Fruit fly (Drosophila melanogaster): ENCODE measurements around the gene CG4631.

DNA sequence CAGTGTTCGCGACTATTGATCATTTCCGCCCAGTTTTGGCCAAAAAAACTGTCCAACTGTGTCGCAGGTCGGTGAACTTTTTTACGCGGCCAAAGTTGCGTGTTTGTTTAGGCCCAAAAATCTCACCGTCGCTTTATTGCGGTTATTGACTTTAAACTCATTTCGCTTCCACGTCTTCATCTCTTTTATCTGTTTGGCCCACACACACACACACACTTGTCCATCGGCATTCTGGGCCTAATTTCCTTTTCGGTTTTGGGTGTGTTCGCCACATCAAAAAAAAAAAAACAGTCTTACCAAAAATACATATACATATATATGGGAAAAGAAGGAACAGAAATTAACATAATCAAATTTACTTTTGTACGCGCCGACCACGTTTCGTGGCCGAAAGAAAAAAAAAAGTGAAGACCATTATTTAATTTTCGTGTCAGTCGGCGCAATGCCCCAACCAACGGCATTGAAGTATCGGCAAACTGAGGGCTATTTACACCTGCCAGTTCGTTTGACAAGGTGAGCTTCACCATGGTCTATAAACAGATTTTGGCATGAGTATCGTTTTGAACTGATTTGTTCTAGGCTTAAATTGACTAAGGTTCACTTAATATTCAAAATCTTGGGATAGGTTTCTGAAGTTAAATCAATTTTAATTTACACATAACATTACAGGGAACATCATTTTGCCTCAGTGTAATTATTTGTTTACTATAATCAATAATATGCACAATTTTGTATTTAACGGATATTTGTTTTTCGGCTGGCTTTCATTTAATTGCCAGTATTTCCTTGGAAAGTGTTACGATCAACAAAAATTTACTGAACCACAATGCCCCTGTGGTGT is 1.9 kb upstream of the CG4631 start, which contains the start of gene CG31815:
- no peak for TF ChIP-seq CG8478 (optimal IDR thresholded peaks at IDR 0.05)
- no peak for TF ChIP-seq CTCF (optimal IDR thresholded peaks at IDR 0.05)
